Fruit fly (Drosophila melanogaster): ENCODE results near the gene Fic.

dm6 chr2L:6421495-6421894 lies 2.6 kb upstream of the Fic start:
- no peak for TF ChIP-seq acj6 (GFP tag; optimal IDR thresholded peaks at IDR 0.05)
- TF ChIP-seq topi (GFP tag; optimal IDR thresholded peaks at IDR 0.05), result no peak
- TF ChIP-seq Sox14 (GFP tag; optimal IDR thresholded peaks at IDR 0.05), result no peak
- no peak for TF ChIP-seq CG11294 (GFP tag; IDR thresholded peaks at IDR 0.05)
- no peak for TF ChIP-seq CG16779 (tag; optimal IDR thresholded peaks at IDR 0.05)
- no peak for TF ChIP-seq Hr39 (GFP tag; optimal IDR thresholded peaks at IDR 0.05)
- TF ChIP-seq CG6854 (GFP tag; optimal IDR thresholded peaks at IDR 0.05), result no peak
- no peak for TF ChIP-seq Ets21C (GFP tag; optimal IDR thresholded peaks at IDR 0.05)
